Fruit fly (Drosophila melanogaster) whole organism, embryonic: ENCODE data around the gene CG43678.

Experiments used
- CG11695 ChIP-seq: fragments of 200-800 bp; sonication (Bioruptor generic); IDR thresholded peaks from 3 replicates; pipeline ENCODE4 v1.3.6; 2022; ENCODE audit warnings: missing biosample characterization, missing genetic modification characterization
- CG14441 ChIP-seq: fragments of 200-800 bp; sonication (Bioruptor generic); IDR thresholded peaks from 2 replicates; pipeline ENCODE4 v1.3.6; 2022; ENCODE audit warnings: missing biosample characterization, missing genetic modification characterization
- CG30431 ChIP-seq: fragments of 200-800 bp; sonication (Bioruptor generic); optimal IDR thresholded peaks from 2 replicates; lab custom pipeline; 2017; ENCODE audit warnings: missing biosample characterization, missing genetic modification characterization
- CG31224 ChIP-seq: fragments of 200-800 bp; sonication (Bioruptor generic); IDR thresholded peaks from 2 replicates; pipeline ENCODE4 v1.3.6; 2022; ENCODE audit warnings: missing biosample characterization, missing genetic modification characterization
- CG4854 ChIP-seq: fragments of 200-800 bp; sonication (Bioruptor generic); optimal IDR thresholded peaks from 2 replicates; lab custom pipeline; 2016; ENCODE audit warnings: missing biosample characterization, missing genetic modification characterization, inconsistent platforms
- Eip74EF ChIP-seq, 2 experiments: fragments of 200-800 bp in 1 of 2; fragments of >200 bp in 1 of 2; sonication (Bioruptor generic) in 1 of 2; optimal IDR thresholded peaks; 2 replicates each; lab custom pipeline; 2017 to 2019; ENCODE audit warnings: missing biosample characterization in 2 of 2, missing genetic modification characterization in 2 of 2, mild to moderate bottlenecking in 1 of 2, moderate library complexity in 1 of 2
- MESR4 ChIP-seq: fragments of 200-800 bp; sonication (Bioruptor generic); optimal IDR thresholded peaks from 2 replicates; lab custom pipeline; 2018; ENCODE audit warnings: missing biosample characterization, mild to moderate bottlenecking, missing genetic modification characterization, moderate library complexity
- Nf-YA ChIP-seq: fragments of 200-800 bp; sonication (Bioruptor generic); IDR thresholded peaks from 2 replicates; pipeline ENCODE4 v1.3.6; 2022; ENCODE audit warnings: missing biosample characterization, missing genetic modification characterization
- al ChIP-seq: fragments of 200-800 bp; sonication (Bioruptor generic); IDR thresholded peaks from 2 replicates; pipeline ENCODE4 v1.3.6; 2022; ENCODE audit warnings: missing biosample characterization, missing genetic modification characterization
- hkb ChIP-seq, 2 experiments: fragments of 200-800 bp in 1 of 2; fragments of >200 bp in 1 of 2; sonication (Bioruptor generic) in 1 of 2; IDR thresholded peaks in 1 of 2; optimal IDR thresholded peaks in 1 of 2; 2 replicates each; pipeline versions ENCODE4 v1.3.6 to Lab custom; 2017 to 2022; ENCODE audit warnings: missing biosample characterization in 1 of 2, missing genetic modification characterization in 1 of 2
- zen2 ChIP-seq: fragments of 200-800 bp; sonication (Bioruptor generic); IDR thresholded peaks from 3 replicates; pipeline ENCODE4 v1.3.6; 2022; ENCODE audit warnings: missing biosample characterization, missing genetic modification characterization; ENCODE audit not compliant: partially characterized antibody

- TF ChIP-seq CG4854 (GFP tag; lab: Kevin White, UChicago) (no peak), CG11695 (no peak), MESR4 (GFP tag; lab: Kevin White, UChicago) (no peak), Nf-YA (GFP tag; lab: Robert Waterston, UW) (no peak), Eip74EF (GFP tag; optimal IDR thresholded peaks at IDR 0.05; lab: Kevin White, UChicago) (no peak), CG14441 (no peak), hkb (optimal IDR thresholded peaks at IDR 0.05; lab: Kevin White, UChicago) (no peak), hkb (GFP tag; IDR thresholded peaks at IDR 0.05; lab: Robert Waterston, UW) (no peak), CG31224 (GFP tag; lab: Robert Waterston, UW) (no peak), CG30431 (GFP tag; lab: Kevin White, UChicago) (no peak), zen2 (GFP tag; lab: Robert Waterston, UW) (no peak), al (GFP tag; lab: Robert Waterston, UW) (no peak)
These were observed 36.0 kb downstream of the CG43678 start for dm6 chr3L:15013296-15013695.
